Fruit fly (Drosophila melanogaster) whole organism, embryonic: ENCODE measurements around the gene Gcat.

Experiments used
- Adf1 ChIP-seq: fragments of 200-800 bp; sonication (Bioruptor generic); IDR thresholded peaks from 2 replicates; pipeline ENCODE4 v1.3.6; 2022; ENCODE audit warnings: missing biosample characterization, missing genetic modification characterization
- Atf3 ChIP-seq: fragments of 200-800 bp; sonication (Bioruptor generic); optimal IDR thresholded peaks from 3 replicates; lab custom pipeline; 2016; ENCODE audit warnings: missing biosample characterization, missing genetic modification characterization
- Bdp1 ChIP-seq: fragments of 200-800 bp; sonication (Bioruptor generic); optimal IDR thresholded peaks from 3 replicates; lab custom pipeline; 2016; ENCODE audit warnings: missing biosample characterization, missing genetic modification characterization
- CG11398 ChIP-seq: fragments of 200-800 bp; sonication (Bioruptor generic); optimal IDR thresholded peaks from 2 replicates; lab custom pipeline; 2016; ENCODE audit warnings: missing biosample characterization, missing genetic modification characterization
- CG12769 ChIP-seq: fragments of 200-800 bp; sonication (Bioruptor generic); optimal IDR thresholded peaks from 2 replicates; lab custom pipeline; 2019; ENCODE audit warnings: missing biosample characterization, mild to moderate bottlenecking, missing genetic modification characterization, moderate library complexity
- CG14667 ChIP-seq: fragments of 200-800 bp; sonication (Bioruptor generic); IDR thresholded peaks from 2 replicates; pipeline ENCODE4 v1.3.6; 2022; ENCODE audit warnings: missing biosample characterization, missing genetic modification characterization
- CG15514 ChIP-seq: fragments of 200-800 bp; sonication (Bioruptor generic); optimal IDR thresholded peaks from 3 replicates; lab custom pipeline; 2017; ENCODE audit warnings: missing biosample characterization, missing genetic modification characterization, mild to moderate bottlenecking, moderate library complexity, missing genetic modification reagents
- CG17912 ChIP-seq: fragments of 200-800 bp; sonication (Bioruptor generic); optimal IDR thresholded peaks from 2 replicates; lab custom pipeline; 2018; ENCODE audit warnings: missing biosample characterization, mild to moderate bottlenecking, missing genetic modification characterization
- CG1792 ChIP-seq: fragments of 200-800 bp; sonication (Bioruptor generic); optimal IDR thresholded peaks from 2 replicates; lab custom pipeline; 2016; ENCODE audit warnings: missing biosample characterization, missing genetic modification characterization
- CG2116 ChIP-seq: fragments of 200-800 bp; sonication (Bioruptor generic); optimal IDR thresholded peaks from 3 replicates; lab custom pipeline; 2018; ENCODE audit warnings: missing biosample characterization, mild to moderate bottlenecking, missing genetic modification characterization
- CG2202 ChIP-seq: fragments of 200-800 bp; sonication (Bioruptor generic); optimal IDR thresholded peaks from 2 replicates; lab custom pipeline; 2018; ENCODE audit warnings: missing biosample characterization, mild to moderate bottlenecking, missing genetic modification characterization
- CG30431 ChIP-seq: fragments of 200-800 bp; sonication (Bioruptor generic); optimal IDR thresholded peaks from 2 replicates; lab custom pipeline; 2017; ENCODE audit warnings: missing biosample characterization, missing genetic modification characterization
- CG3065 ChIP-seq: fragments of 200-800 bp; sonication (Bioruptor generic); optimal IDR thresholded peaks from 2 replicates; lab custom pipeline; 2016; ENCODE audit warnings: missing biosample characterization, missing genetic modification characterization
- CG5245 ChIP-seq: fragments of 200-800 bp; sonication (Bioruptor generic); optimal IDR thresholded peaks from 3 replicates; lab custom pipeline; 2016; ENCODE audit warnings: missing biosample characterization, missing genetic modification characterization
- CG6854 ChIP-seq: fragments of 200-800 bp; sonication (Bioruptor generic); optimal IDR thresholded peaks from 3 replicates; lab custom pipeline; 2017; ENCODE audit warnings: missing biosample characterization, mild to moderate bottlenecking, missing genetic modification characterization
- CG7928 ChIP-seq: fragments of 200-800 bp; sonication (Bioruptor generic); optimal IDR thresholded peaks from 2 replicates; lab custom pipeline; 2017; ENCODE audit warnings: missing biosample characterization, mild to moderate bottlenecking, missing genetic modification characterization
- CG8089 ChIP-seq: fragments of 200-800 bp; sonication (Bioruptor generic); optimal IDR thresholded peaks from 3 replicates; lab custom pipeline; 2016; ENCODE audit warnings: missing biosample characterization, missing genetic modification characterization
- CG8944 ChIP-seq: fragments of 200-800 bp; sonication (Bioruptor generic); optimal IDR thresholded peaks from 3 replicates; lab custom pipeline; 2016; ENCODE audit warnings: missing biosample characterization, missing genetic modification characterization
- CG9437 ChIP-seq: fragments of 200-800 bp; sonication (Bioruptor generic); optimal IDR thresholded peaks from 2 replicates; lab custom pipeline; 2018; ENCODE audit warnings: missing biosample characterization, mild to moderate bottlenecking, missing genetic modification characterization
- D ChIP-seq, 2 experiments: fragments of 200-800 bp in 1 of 2; fragments of >200 bp in 1 of 2; sonication (Bioruptor generic) in 1 of 2; optimal IDR thresholded peaks; 2 replicates in 1 of 2; 3 replicates in 1 of 2; lab custom pipeline; 2017; ENCODE audit warnings: mild to moderate bottlenecking in 1 of 2, missing biosample characterization in 1 of 2, missing genetic modification characterization in 1 of 2, missing genetic modification reagents in 1 of 2
- Dek ChIP-seq: fragments of 200-800 bp; sonication (Bioruptor generic); optimal IDR thresholded peaks from 3 replicates; lab custom pipeline; 2019; ENCODE audit warnings: missing biosample characterization, mild to moderate bottlenecking, missing genetic modification characterization, moderate library complexity
- E2f2 ChIP-seq: fragments of 200-800 bp; sonication (Bioruptor generic); IDR thresholded peaks from 2 replicates; pipeline ENCODE4 v1.3.6; 2022; ENCODE audit warnings: missing biosample characterization, missing genetic modification characterization
- Fer2 ChIP-seq: fragments of 200-800 bp; sonication (Bioruptor generic); optimal IDR thresholded peaks from 2 replicates; lab custom pipeline; 2018; ENCODE audit warnings: missing biosample characterization, mild to moderate bottlenecking, missing genetic modification characterization, moderate library complexity
- HLH3B ChIP-seq: fragments of 200-800 bp; sonication (Bioruptor generic); IDR thresholded peaks from 2 replicates; pipeline ENCODE4 v1.3.6; 2022; ENCODE audit warnings: missing biosample characterization, missing genetic modification characterization
- Hsf ChIP-seq: fragments of 200-800 bp; sonication (Bioruptor generic); optimal IDR thresholded peaks from 3 replicates; lab custom pipeline; 2016; ENCODE audit warnings: missing biosample characterization, missing genetic modification characterization
- Optix ChIP-seq: fragments of 200-800 bp; sonication (Bioruptor generic); IDR thresholded peaks from 3 replicates; pipeline ENCODE4 v1.3.6; 2022; ENCODE audit warnings: missing biosample characterization, missing genetic modification characterization
- Ravus ChIP-seq: fragments of 200-800 bp; sonication (Bioruptor generic); IDR thresholded peaks from 2 replicates; pipeline ENCODE4 v1.3.6; 2022; ENCODE audit warnings: missing biosample characterization, missing genetic modification characterization
- Rfx ChIP-seq: fragments of 200-800 bp; sonication (Bioruptor generic); IDR thresholded peaks from 2 replicates; pipeline ENCODE4 v1.3.6; 2022; ENCODE audit warnings: missing biosample characterization, missing genetic modification characterization
- Six4 ChIP-seq: fragments of 200-800 bp; sonication (Bioruptor generic); optimal IDR thresholded peaks from 2 replicates; lab custom pipeline; 2016; ENCODE audit warnings: missing biosample characterization, missing genetic modification characterization
- ase ChIP-seq: fragments of 200-800 bp; sonication (Bioruptor generic); IDR thresholded peaks from 3 replicates; pipeline ENCODE4 v1.3.6; 2022; ENCODE audit warnings: missing biosample characterization, missing genetic modification characterization
- bcd ChIP-seq: fragments of 200-800 bp; sonication (Bioruptor generic); optimal IDR thresholded peaks from 2 replicates; lab custom pipeline; 2017; ENCODE audit warnings: missing biosample characterization, mild to moderate bottlenecking, missing genetic modification characterization
- bigmax ChIP-seq: fragments of 200-800 bp; sonication (Bioruptor generic); optimal IDR thresholded peaks from 2 replicates; lab custom pipeline; 2018; ENCODE audit warnings: missing biosample characterization, mild to moderate bottlenecking, missing genetic modification characterization
- chinmo ChIP-seq: fragments of 200-800 bp; sonication (Bioruptor generic); IDR thresholded peaks from 4 replicates; pipeline ENCODE4 v1.3.6; 2022; ENCODE audit warnings: missing biosample characterization, missing genetic modification characterization; ENCODE audit not compliant: partially characterized antibody
- chn ChIP-seq: fragments of 200-800 bp; sonication (Bioruptor generic); optimal IDR thresholded peaks from 2 replicates; lab custom pipeline; 2016; ENCODE audit warnings: missing biosample characterization, missing genetic modification characterization
- crol ChIP-seq: fragments of 200-800 bp; sonication (Bioruptor generic); IDR thresholded peaks from 2 replicates; pipeline ENCODE4 v1.3.6; 2022; ENCODE audit warnings: missing biosample characterization, missing genetic modification characterization
- crp ChIP-seq, 2 experiments: fragments of 200-800 bp; sonication (Bioruptor generic); optimal IDR thresholded peaks; 2 replicates in 1 of 2; 3 replicates in 1 of 2; lab custom pipeline; 2017; ENCODE audit warnings: missing biosample characterization in 2 of 2, missing genetic modification characterization in 2 of 2, mild to moderate bottlenecking in 1 of 2, moderate library complexity in 1 of 2
- cwo ChIP-seq: fragments of 200-800 bp; sonication (Bioruptor generic); optimal IDR thresholded peaks from 3 replicates; lab custom pipeline; 2017; ENCODE audit warnings: missing biosample characterization, missing genetic modification characterization, mild to moderate bottlenecking, moderate library complexity, missing genetic modification reagents
- dan ChIP-seq: fragments of 200-800 bp; sonication (Bioruptor generic); IDR thresholded peaks from 2 replicates; pipeline ENCODE4 v1.3.6; 2022; ENCODE audit warnings: missing biosample characterization, missing genetic modification characterization
- dysf ChIP-seq: fragments of 200-800 bp; sonication (Bioruptor generic); IDR thresholded peaks from 3 replicates; pipeline ENCODE4 v1.3.6; 2022; ENCODE audit warnings: missing biosample characterization, missing genetic modification characterization
- oc ChIP-seq: fragments of 200-800 bp; sonication (Bioruptor generic); optimal IDR thresholded peaks from 2 replicates; lab custom pipeline; 2018; ENCODE audit warnings: missing biosample characterization, mild to moderate bottlenecking, missing genetic modification characterization, moderate library complexity
- pan ChIP-seq, 4 experiments: fragments of >200 bp in 3 of 4; fragments of 200-800 bp in 1 of 4; sonication (Bioruptor generic) in 1 of 4; optimal IDR thresholded peaks in 3 of 4; IDR thresholded peaks in 1 of 4; 2 replicates each; pipeline versions ENCODE4 v1.3.6 to Lab custom; 2017 to 2022; ENCODE audit warnings: missing biosample characterization in 2 of 4, missing genetic modification characterization in 2 of 4, mixed read lengths in 1 of 4
- row ChIP-seq: fragments of 200-800 bp; sonication (Bioruptor generic); IDR thresholded peaks from 3 replicates; pipeline ENCODE4 v1.3.6; 2022; ENCODE audit warnings: missing biosample characterization, missing genetic modification characterization
- ssp ChIP-seq: fragments of 200-800 bp; sonication (Bioruptor generic); IDR thresholded peaks from 2 replicates; pipeline ENCODE4 v1.3.6; 2022; ENCODE audit warnings: missing biosample characterization, missing genetic modification characterization
- tap ChIP-seq: fragments of 200-800 bp; optimal IDR thresholded peaks from 3 replicates; lab custom pipeline; 2019; ENCODE audit warnings: missing biosample characterization, mild to moderate bottlenecking, missing genetic modification characterization, moderate library complexity
- tll ChIP-seq, 2 experiments: fragments of 200-800 bp in 1 of 2; fragments of >200 bp in 1 of 2; sonication (Bioruptor generic) in 1 of 2; optimal IDR thresholded peaks; 2 replicates each; lab custom pipeline; 2017 to 2019; ENCODE audit warnings: missing biosample characterization in 2 of 2, missing genetic modification characterization in 2 of 2, mild to moderate bottlenecking in 1 of 2, moderate library complexity in 1 of 2
- vfl ChIP-seq: fragments of 200-800 bp; sonication (Bioruptor generic); optimal IDR thresholded peaks from 2 replicates; lab custom pipeline; 2016; ENCODE audit warnings: missing biosample characterization, missing genetic modification characterization

Gene Gcat

DNA sequence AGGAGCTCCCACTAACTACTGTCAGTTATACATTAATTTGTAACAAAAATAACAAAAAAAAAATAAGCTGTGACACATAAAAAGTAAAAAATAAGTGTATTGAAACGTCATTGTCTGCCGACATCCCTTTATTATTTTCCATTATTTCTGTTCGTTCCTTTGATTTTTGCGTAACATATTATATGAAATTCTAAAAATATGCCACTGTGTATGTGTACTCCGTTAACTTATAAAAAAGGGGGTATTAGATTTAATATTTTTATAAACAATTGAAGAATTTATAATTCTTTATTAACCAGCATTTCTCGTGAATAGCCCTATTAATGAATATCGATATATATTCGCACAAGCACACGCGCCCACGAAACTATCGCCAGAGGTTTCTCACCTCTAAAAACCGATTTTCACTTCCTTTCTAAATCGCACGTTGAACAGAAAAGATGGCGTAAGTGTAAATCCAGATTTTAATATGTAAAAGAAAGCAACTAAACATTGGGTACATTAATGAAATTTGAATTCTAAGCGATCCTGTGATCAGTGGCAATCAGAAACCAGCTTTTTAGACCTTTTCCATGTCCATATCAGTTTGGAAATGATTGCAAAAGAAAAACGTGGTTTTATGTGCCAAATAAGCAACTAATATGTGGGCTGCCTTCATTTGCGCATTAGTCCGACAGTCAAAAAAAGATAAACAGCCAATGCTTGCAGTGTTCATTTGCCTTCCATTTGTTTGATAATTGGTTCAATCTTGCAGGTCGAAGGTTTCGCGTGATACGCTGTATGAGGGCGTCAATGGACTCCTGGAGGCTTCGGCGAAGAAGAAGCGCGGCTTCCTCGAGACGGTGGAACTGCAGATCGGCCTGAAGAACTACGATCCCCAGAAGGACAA, 22.0 kb upstream of the Gcat start, which contains the start of gene RpL10Ab (continued):
- no peak for TF ChIP-seq D (optimal IDR thresholded peaks at IDR 0.05; lab: Kevin White, UChicago)
- peak; percentile 83 for TF ChIP-seq D (GFP tag; optimal IDR thresholded peaks at IDR 0.05; lab: Kevin White, UChicago)
- peak; percentile 46 for TF ChIP-seq Hsf (GFP tag; lab: Kevin White, UChicago)
- no peak for TF ChIP-seq CG8944
- no peak for TF ChIP-seq CG12769
- no peak for TF ChIP-seq tll (GFP tag; optimal IDR thresholded peaks at IDR 0.05; lab: Kevin White, UChicago)
- TF ChIP-seq Adf1 (GFP tag; lab: Robert Waterston, UW) = no peak; the same call in 1 of the 2 replicates
- TF ChIP-seq CG30431 (GFP tag; lab: Kevin White, UChicago) = peak; percentile 24
- peak; percentile 40 for TF ChIP-seq CG2116 (GFP tag; lab: Kevin White, UChicago)
- no peak for TF ChIP-seq chn (GFP tag; lab: Kevin White, UChicago)
- no peak for TF ChIP-seq oc (tag; lab: Kevin White, UChicago)
- no peak for TF ChIP-seq cwo (GFP tag; lab: Kevin White, UChicago)
- peak; percentile 50; the same call in 1 of the 3 replicates for TF ChIP-seq Optix (GFP tag; lab: Robert Waterston, UW)
- TF ChIP-seq CG11398 (GFP tag; lab: Kevin White, UChicago) = peak; percentile 2
- TF ChIP-seq HLH3B (GFP tag; lab: Robert Waterston, UW) = peak; percentile 56
- TF ChIP-seq bigmax (GFP tag; lab: Kevin White, UChicago) = no peak
- peak; percentile 7 for TF ChIP-seq Fer2 (tag; lab: Kevin White, UChicago)
- 0 out of 2 replicates have a peak, but pooled peaks have one; percentile 37 for TF ChIP-seq E2f2 (GFP tag; lab: Robert Waterston, UW)
- no peak for TF ChIP-seq crol (GFP tag; lab: Robert Waterston, UW)
- TF ChIP-seq Rfx (GFP tag; lab: Robert Waterston, UW) = peak; percentile 83
- peak; percentile 69 for TF ChIP-seq bcd (GFP tag; lab: Kevin White, UChicago)
- no peak for TF ChIP-seq Ravus (GFP tag; lab: Robert Waterston, UW)
- TF ChIP-seq CG9437 (GFP tag; lab: Kevin White, UChicago) = peak; percentile 60
- no peak for TF ChIP-seq CG1792
- TF ChIP-seq Dek = peak; percentile 48
- no peak for TF ChIP-seq vfl (GFP tag; lab: Kevin White, UChicago)
- TF ChIP-seq ase (GFP tag; lab: Robert Waterston, UW) = peak; percentile 44; the same call in 2 of the 3 replicates
- no peak for TF ChIP-seq Bdp1
- TF ChIP-seq dysf = peak; percentile 80; the same call in 2 of the 3 replicates
- TF ChIP-seq ssp (GFP tag; lab: Robert Waterston, UW) = peak; percentile 73
- 0 out of 2 replicates have a peak, but pooled peaks have one; percentile 22 for TF ChIP-seq dan
- peak in 1 of 2 experiments; percentile 1 for TF ChIP-seq crp (GFP tag; optimal IDR thresholded peaks at IDR 0.05; lab: Kevin White, UChicago)
- TF ChIP-seq CG8089 (GFP tag; lab: Kevin White, UChicago) = peak; percentile 16
- no peak for TF ChIP-seq pan (optimal IDR thresholded peaks at IDR 0.05; lab: Kevin White, UChicago)
- peak in 1 of 2 experiments; percentile 64 for TF ChIP-seq pan (GFP tag; optimal IDR thresholded peaks at IDR 0.05 in 1 of 2, IDR thresholded peaks at IDR 0.05 in 1 of 2)
- peak; percentile 84 for TF ChIP-seq row (GFP tag; lab: Robert Waterston, UW)
- peak; percentile 47 for TF ChIP-seq CG7928 (GFP tag; lab: Kevin White, UChicago)
- peak; percentile 88 for TF ChIP-seq CG17912
- TF ChIP-seq Six4 = peak; percentile 20
- TF ChIP-seq tap (tag; lab: Kevin White, UChicago) = no peak
- TF ChIP-seq CG15514 (GFP tag; lab: Kevin White, UChicago) = peak; percentile 57
- TF ChIP-seq CG5245 (GFP tag; lab: Kevin White, UChicago) = peak; percentile 6
- TF ChIP-seq chinmo (GFP tag; lab: Robert Waterston, UW) = peak; percentile 66; the same call in 1 of the 4 replicates
- no peak for TF ChIP-seq CG6854 (GFP tag; lab: Kevin White, UChicago)
- TF ChIP-seq CG3065 (GFP tag; lab: Kevin White, UChicago) = no peak
- peak; percentile 14 for TF ChIP-seq Atf3 (GFP tag; lab: Kevin White, UChicago)
- peak; percentile 59; the same call in 1 of the 2 replicates for TF ChIP-seq CG14667 (GFP tag; lab: Robert Waterston, UW)
- no peak for TF ChIP-seq CG2202 (tag; lab: Kevin White, UChicago)
